Fruit fly (Drosophila melanogaster): ENCODE results near the gene robl37BC.

The robl37BC gene

dm6 chr2L:19045111-19045560 is 34.5 kb downstream of the robl37BC start, which contains the start of the genes Ttc19 and Acn (continued):
- peak; percentile 93 for TF ChIP-seq CG2120 (GFP tag; optimal IDR thresholded peaks at IDR 0.05)
- TF ChIP-seq CG16815 (GFP tag; optimal IDR thresholded peaks at IDR 0.05), result peak; percentile 73
- TF ChIP-seq CG34376 (GFP tag; optimal IDR thresholded peaks at IDR 0.05), result peak; percentile 75
- TF ChIP-seq CkIIα-i1 (GFP tag; IDR thresholded peaks at IDR 0.05), result no peak
- peak; percentile 77 for TF ChIP-seq CG12744 (GFP tag; optimal IDR thresholded peaks at IDR 0.05)
- TF ChIP-seq CG8281 (tag; optimal IDR thresholded peaks at IDR 0.05), result peak; percentile 98
- TF ChIP-seq CTCF (GFP tag; optimal IDR thresholded peaks at IDR 0.05), result peak; percentile 26
- peak; percentile 67; the same call in 2 of the 3 replicates for TF ChIP-seq ase (GFP tag; IDR thresholded peaks at IDR 0.05)
- peak; percentile 84 for TF ChIP-seq lab (GFP tag; optimal IDR thresholded peaks at IDR 0.05)
- peak; percentile 71; the same call in 2 of the 3 replicates for TF ChIP-seq otp (GFP tag; IDR thresholded peaks at IDR 0.05)
- peak; percentile 40 for TF ChIP-seq salm (tag; optimal IDR thresholded peaks at IDR 0.05)
- TF ChIP-seq GATAe (GFP tag; conservative IDR thresholded peaks at IDR 0.05), result peak; percentile 42; the same call in 1 of the 2 replicates
- peak; percentile 67 for TF ChIP-seq gcm (GFP tag; optimal IDR thresholded peaks at IDR 0.05)
- peak; percentile 77 for TF ChIP-seq CG14667 (GFP tag; IDR thresholded peaks at IDR 0.05)
- TF ChIP-seq crp (GFP tag; optimal IDR thresholded peaks at IDR 0.05), result peak in 1 of 2 experiments; percentile 58
- TF ChIP-seq CG31388 (GFP tag; optimal IDR thresholded peaks at IDR 0.05), result peak; percentile 36
- no peak for TF ChIP-seq fd102C (GFP tag; optimal IDR thresholded peaks at IDR 0.05)
- peak; percentile 95 for TF ChIP-seq MBD-R2 (GFP tag; IDR thresholded peaks at IDR 0.05)
- peak; percentile 54 for TF ChIP-seq CG3065 (GFP tag; optimal IDR thresholded peaks at IDR 0.05)
- peak; percentile 68 for TF ChIP-seq CG11093 (GFP tag; IDR thresholded peaks at IDR 0.05)
- TF ChIP-seq NC2α (GFP tag; optimal IDR thresholded peaks at IDR 0.05), result peak; percentile 76
- TF ChIP-seq CG7963 (GFP tag; IDR thresholded peaks at IDR 0.05; ENCODE audit: partially characterized antibody), result peak; percentile 92
- TF ChIP-seq CG9797 (GFP tag; optimal IDR thresholded peaks at IDR 0.05), result peak; percentile 39
- TF ChIP-seq YL-1 (GFP tag; optimal IDR thresholded peaks at IDR 0.05), result peak; percentile 91
- peak; percentile 96 for TF ChIP-seq CG14860 (GFP tag; IDR thresholded peaks at IDR 0.05; ENCODE audit: partially characterized antibody)
- TF ChIP-seq CG14014 (GFP tag; IDR thresholded peaks at IDR 0.05), result peak; percentile 78
- peak; percentile 77 for TF ChIP-seq CG15601 (tag; optimal IDR thresholded peaks at IDR 0.05)
- TF ChIP-seq phol (tag; optimal IDR thresholded peaks at IDR 0.05), result peak; percentile 96
- TF ChIP-seq run (tag; optimal IDR thresholded peaks at IDR 0.05), result no peak
- TF ChIP-seq CG10267 (tag; optimal IDR thresholded peaks at IDR 0.05), result peak; percentile 94
- peak; percentile 81 for TF ChIP-seq unpg (GFP tag; optimal IDR thresholded peaks at IDR 0.05)
- TF ChIP-seq Mad (GFP tag; optimal IDR thresholded peaks at IDR 0.05), result peak; percentile 81

dm6 chr2L:19048912-19049311 is 38.2 kb downstream of the robl37BC start, which contains the start of gene CG10470:
CG10470 (plus strand) TSS chr2L:19049076.
- no peak for TF ChIP-seq chif (GFP tag; optimal IDR thresholded peaks at IDR 0.05)
- no peak for TF ChIP-seq Lim3 (GFP tag; IDR thresholded peaks at IDR 0.05)
- TF ChIP-seq Fer3 (tag; optimal IDR thresholded peaks at IDR 0.05), result peak; percentile 28
- TF ChIP-seq Dll (GFP tag; IDR thresholded peaks at IDR 0.05; ENCODE audit: partially characterized antibody), result peak; percentile 83
- TF ChIP-seq CG9727 (GFP tag; optimal IDR thresholded peaks at IDR 0.05), result no peak
- peak; percentile 54; the same call in 1 of the 3 replicates for TF ChIP-seq row (GFP tag; IDR thresholded peaks at IDR 0.05)
- TF ChIP-seq Sry-β (GFP tag; optimal IDR thresholded peaks at IDR 0.05), result no peak
- peak; percentile 68 for TF ChIP-seq CG2116 (GFP tag; optimal IDR thresholded peaks at IDR 0.05)
- TF ChIP-seq CG2129 (GFP tag; IDR thresholded peaks at IDR 0.05; ENCODE audit: partially characterized antibody), result peak; percentile 50
- TF ChIP-seq vvl (GFP tag; IDR thresholded peaks at IDR 0.05), result peak; percentile 53; the same call in 1 of the 2 replicates
- no peak for TF ChIP-seq klu (GFP tag; IDR thresholded peaks at IDR 0.05)
- peak; percentile 72 for TF ChIP-seq inv (GFP tag; IDR thresholded peaks at IDR 0.05; ENCODE audit: partially characterized antibody)
- peak; percentile 47 for TF ChIP-seq CG30020 (tag; optimal IDR thresholded peaks at IDR 0.05)
- peak; percentile 51 for TF ChIP-seq CG4617 (GFP tag; optimal IDR thresholded peaks at IDR 0.05; ENCODE audit: borderline replicate concordance)
- TF ChIP-seq danr (GFP tag; IDR thresholded peaks at IDR 0.05), result no peak
- TF ChIP-seq Dref (GFP tag; IDR thresholded peaks at IDR 0.05), result peak; percentile 75
- peak; percentile 69 for TF ChIP-seq CG10267 (tag; optimal IDR thresholded peaks at IDR 0.05)
- peak; percentile 21 for TF ChIP-seq lilli (GFP tag; optimal IDR thresholded peaks at IDR 0.05)
- peak; percentile 84 for TF ChIP-seq CG13287 (GFP tag; IDR thresholded peaks at IDR 0.05; ENCODE audit: partially characterized antibody)
- TF ChIP-seq CG2712 (tag; optimal IDR thresholded peaks at IDR 0.05), result peak; percentile 50

Data from whole organism, embryonic.